Worm (Caenorhabditis elegans) whole organism, mixed stage, embryonic: ENCODE data around the gene Y69A2AR.24.

ENCODE experiments used
- blmp-1 ChIP-seq: fragments of 150-350 bp; optimal IDR thresholded peaks from 2 replicates; lab custom pipeline; 2014; ENCODE audit warnings: missing biosample characterization, missing genetic modification characterization
- ceh-39 ChIP-seq: fragments of 150-350 bp; optimal IDR thresholded peaks from 2 replicates; lab custom pipeline; 2014; ENCODE audit warnings: missing biosample characterization, missing genetic modification characterization
- ces-1 ChIP-seq: fragments of 150-350 bp; optimal IDR thresholded peaks from 2 replicates; lab custom pipeline; 2014; ENCODE audit warnings: missing biosample characterization, missing genetic modification reagents, missing genetic modification characterization
- drap-1 ChIP-seq: fragments of 200-800 bp; sonication (Bioruptor generic); optimal IDR thresholded peaks from 3 replicates; lab custom pipeline; 2018; ENCODE audit warnings: mild to moderate bottlenecking, missing genetic modification characterization, missing compliant biosample characterization
- hlh-1 ChIP-seq: fragments of 150-350 bp; optimal IDR thresholded peaks from 2 replicates; lab custom pipeline; 2014; ENCODE audit warnings: missing biosample characterization, missing genetic modification reagents, missing genetic modification characterization
- lin-13 ChIP-seq: fragments of 150-350 bp; optimal IDR thresholded peaks from 2 replicates; lab custom pipeline; 2014; ENCODE audit warnings: missing biosample characterization, missing genetic modification characterization
- mls-2 ChIP-seq: sonication (generic microtip); optimal IDR thresholded peaks from 2 replicates; lab custom pipeline; 2016; ENCODE audit warnings: mild to moderate bottlenecking, missing genetic modification characterization, moderate library complexity, missing compliant biosample characterization
- nhr-12 ChIP-seq: fragments of 150-350 bp; optimal IDR thresholded peaks from 2 replicates; lab custom pipeline; 2014; ENCODE audit warnings: missing biosample characterization, missing genetic modification characterization
- nhr-237 ChIP-seq: fragments of 150-350 bp; optimal IDR thresholded peaks from 2 replicates; lab custom pipeline; 2014; ENCODE audit warnings: missing biosample characterization, missing genetic modification characterization
- nhr-76 ChIP-seq: sonication (generic microtip); optimal IDR thresholded peaks from 2 replicates; lab custom pipeline; 2017; ENCODE audit warnings: missing biosample characterization, missing genetic modification characterization
- pha-4 ChIP-seq: fragments of 150-350 bp; optimal IDR thresholded peaks from 2 replicates; lab custom pipeline; 2018; ENCODE audit warnings: missing biosample characterization, missing genetic modification reagents, missing genetic modification characterization
- snpc-4 ChIP-seq: fragments of 150-350 bp; optimal IDR thresholded peaks from 2 replicates; lab custom pipeline; 2014; ENCODE audit warnings: missing biosample characterization, missing genetic modification characterization
- unc-62 ChIP-seq: fragments of 150-350 bp; optimal IDR thresholded peaks from 2 replicates; lab custom pipeline; 2014; ENCODE audit warnings: missing biosample characterization, missing genetic modification reagents, missing genetic modification characterization

DNA sequence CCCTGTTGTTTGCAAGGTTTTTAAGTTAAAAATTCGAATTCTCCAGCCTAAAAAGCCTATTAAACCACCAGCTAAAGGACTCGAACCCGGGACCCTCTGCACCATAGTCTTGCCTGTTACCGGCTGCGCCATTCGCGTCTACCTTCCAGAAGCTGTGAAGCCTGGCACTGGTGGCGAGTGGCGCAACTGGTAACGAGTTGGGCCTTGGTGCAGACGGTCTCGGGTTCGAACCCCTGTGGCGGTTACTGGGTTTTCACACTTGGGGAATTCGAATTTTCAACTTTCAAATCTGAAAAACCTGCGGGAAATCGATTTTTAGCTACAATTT, 39.0 kb upstream of the Y69A2AR.24 start:
- TF ChIP-seq unc-62 (no peak), snpc-4 (tag; lab: Kevin White, UChicago) (no peak), nhr-76 (tag; lab: Kevin White, UChicago) (no peak), ceh-39 (tag; lab: Kevin White, UChicago) (no peak), drap-1 (GFP tag; lab: Kevin White, UChicago) (no peak), mls-2 (tag; lab: Kevin White, UChicago) (no peak), nhr-12 (tag; lab: Kevin White, UChicago) (no peak), blmp-1 (tag; lab: Kevin White, UChicago) (no peak), hlh-1 (no peak), nhr-237 (tag; lab: Kevin White, UChicago) (no peak), lin-13 (tag; lab: Kevin White, UChicago) (no peak), ces-1 (GFP tag; lab: Kevin White, UChicago) (no peak), pha-4 (tag; lab: Kevin White, UChicago) (no peak)
